Worm (Caenorhabditis elegans): ENCODE data around the gene srbc-17.

DNA sequence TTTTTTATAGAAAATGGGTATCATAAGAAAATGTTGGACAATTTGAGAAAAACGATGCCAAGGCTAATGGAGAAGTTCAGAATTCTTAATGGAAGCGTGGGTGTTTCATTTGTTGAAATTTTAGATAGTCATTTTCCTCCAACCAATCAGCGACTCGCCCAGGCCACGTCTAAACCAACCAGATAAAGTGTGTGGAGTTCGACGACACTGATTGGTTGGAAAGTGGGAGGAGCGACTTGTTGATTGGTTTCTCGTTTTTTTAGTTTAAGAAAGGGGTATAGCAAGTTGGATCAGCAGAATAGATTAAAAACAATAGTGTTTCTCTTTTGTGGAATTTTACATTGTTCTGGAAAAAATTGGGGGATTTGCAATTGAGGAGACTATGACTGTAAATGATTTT, 30.0 kb downstream of the srbc-17 start:
- TF ChIP-seq hmg-1.1 (GFP tag; IDR thresholded peaks at IDR 0.05), result no peak
- no peak for TF ChIP-seq snpc-4 (tag; optimal IDR thresholded peaks at IDR 0.05)
- no peak for TF ChIP-seq nhr-237 (tag; optimal IDR thresholded peaks at IDR 0.05)
- TF ChIP-seq saeg-2 (GFP tag; IDR thresholded peaks at IDR 0.05), result no peak
- no peak for TF ChIP-seq T26A8.4 (GFP tag; IDR thresholded peaks at IDR 0.05)
- TF ChIP-seq unc-130 (GFP tag; optimal IDR thresholded peaks at IDR 0.05), result no peak
- no peak for TF ChIP-seq madf-9 (GFP tag; conservative IDR thresholded peaks at IDR 0.05)
- no peak for TF ChIP-seq aha-1 (tag)
- no peak for TF ChIP-seq ZK337.2 (GFP tag; IDR thresholded peaks at IDR 0.05)
- no peak for TF ChIP-seq ceh-32 (tag; optimal IDR thresholded peaks at IDR 0.05; ENCODE audit: poor library complexity)
- no peak for TF ChIP-seq lin-15B (tag; optimal IDR thresholded peaks at IDR 0.05)
- TF ChIP-seq hlh-30 (tag; optimal IDR thresholded peaks at IDR 0.05; ENCODE audit: insufficient read depth), result no peak

Data from whole organism, L4 larva.